Worm (Caenorhabditis elegans) whole organism, L1 larva: ENCODE measurements around the gene W09D6.1.

Source experiments
- C04F5.9 ChIP-seq: sonication (generic microtip); optimal IDR thresholded peaks from 2 replicates; lab custom pipeline; 2016; ENCODE audit warnings: missing genetic modification characterization, missing compliant biosample characterization
- C16A3.4 ChIP-seq: fragments of 150-350 bp; optimal IDR thresholded peaks from 2 replicates; lab custom pipeline; 2014; ENCODE audit warnings: missing biosample characterization, missing genetic modification characterization
- C34B4.2 ChIP-seq: sonication (generic microtip); optimal IDR thresholded peaks from 2 replicates; lab custom pipeline; 2017; ENCODE audit warnings: mild to moderate bottlenecking, missing genetic modification characterization, missing compliant biosample characterization
- F16B12.6 ChIP-seq: fragments of 150-350 bp; optimal IDR thresholded peaks from 2 replicates; lab custom pipeline; 2014; ENCODE audit warnings: missing biosample characterization, missing genetic modification characterization
- Y116A8C.19 ChIP-seq: sonication (generic microtip); optimal IDR thresholded peaks from 2 replicates; lab custom pipeline; 2016; ENCODE audit warnings: missing compliant biosample characterization, missing genetic modification characterization, borderline replicate concordance
- aly-2 ChIP-seq: fragments of 150-350 bp; optimal IDR thresholded peaks from 2 replicates; lab custom pipeline; 2014; ENCODE audit warnings: missing biosample characterization, missing genetic modification characterization
- ama-1 ChIP-seq: fragments of 150-350 bp; optimal IDR thresholded peaks from 2 replicates; lab custom pipeline; 2014
- ceh-63 ChIP-seq: fragments of 200-800 bp; sonication (Bioruptor generic); optimal IDR thresholded peaks from 2 replicates; lab custom pipeline; 2018; ENCODE audit warnings: mild to moderate bottlenecking, missing genetic modification characterization, missing compliant biosample characterization
- ceh-8 ChIP-seq: fragments of 200-800 bp; sonication (Bioruptor generic); optimal IDR thresholded peaks from 2 replicates; lab custom pipeline; 2018; ENCODE audit warnings: mild to moderate bottlenecking, missing genetic modification characterization, moderate library complexity, missing compliant biosample characterization
- ceh-82 ChIP-seq, 3 experiments: fragments of 150-350 bp in 1 of 3; sonication (generic microtip) in 2 of 3; optimal IDR thresholded peaks; 2 replicates each; lab custom pipeline; 2014 to 2017; ENCODE audit warnings: missing biosample characterization in 3 of 3, missing genetic modification characterization in 3 of 3
- ces-1 ChIP-seq: fragments of 150-350 bp; optimal IDR thresholded peaks from 2 replicates; lab custom pipeline; 2014; ENCODE audit warnings: missing biosample characterization, missing genetic modification reagents, missing genetic modification characterization
- dsc-1 ChIP-seq: sonication (generic microtip); optimal IDR thresholded peaks from 2 replicates; lab custom pipeline; 2016; ENCODE audit warnings: mild to moderate bottlenecking, missing genetic modification characterization, missing compliant biosample characterization
- efl-1 ChIP-seq, 4 experiments: fragments of 150-350 bp; optimal IDR thresholded peaks in 3 of 4; peaks in 1 of 4; 1 replicate in 1 of 4; 2 replicates in 3 of 4; lab custom pipeline; 2014; ENCODE audit warnings: missing biosample characterization in 2 of 4, missing genetic modification characterization in 2 of 4, missing genetic modification reagents in 2 of 4
- efl-3 ChIP-seq: fragments of 200-800 bp; sonication (Bioruptor generic); optimal IDR thresholded peaks from 2 replicates; lab custom pipeline; 2018; ENCODE audit warnings: mild to moderate bottlenecking, missing genetic modification characterization, missing compliant biosample characterization
- egl-27 ChIP-seq, 2 experiments: fragments of 150-350 bp in 1 of 2; sonication (generic microtip); optimal IDR thresholded peaks; 3 replicates each; lab custom pipeline; 2017 to 2018; ENCODE audit warnings: missing biosample characterization in 2 of 2, missing genetic modification characterization in 2 of 2, missing genetic modification reagents in 2 of 2
- ets-5 ChIP-seq: fragments of 200-800 bp; sonication (Bioruptor generic); IDR thresholded peaks from 2 replicates; pipeline ENCODE4 v1.3.6; 2022; ENCODE audit warnings: missing genetic modification characterization, missing compliant biosample characterization
- fkh-10 ChIP-seq: sonication (generic microtip); optimal IDR thresholded peaks from 2 replicates; lab custom pipeline; 2017; ENCODE audit warnings: missing biosample characterization, missing genetic modification reagents, missing genetic modification characterization
- fkh-8 ChIP-seq: sonication (generic microtip); optimal IDR thresholded peaks from 2 replicates; lab custom pipeline; 2016; ENCODE audit warnings: mild to moderate bottlenecking, missing genetic modification characterization, missing compliant biosample characterization
- fos-1 ChIP-seq: fragments of 150-350 bp; optimal IDR thresholded peaks from 2 replicates; lab custom pipeline; 2014; ENCODE audit warnings: missing biosample characterization, missing genetic modification characterization
- grh-1 ChIP-seq: fragments of 200-800 bp; sonication (Bioruptor generic); IDR thresholded peaks from 2 replicates; pipeline ENCODE4 v1.3.6; 2022; ENCODE audit warnings: missing genetic modification reagents, missing genetic modification characterization, missing compliant biosample characterization
- hlh-17 ChIP-seq: fragments of 200-800 bp; sonication (Bioruptor generic); optimal IDR thresholded peaks from 2 replicates; lab custom pipeline; 2018; ENCODE audit warnings: missing genetic modification characterization, mild to moderate bottlenecking, missing compliant biosample characterization, moderate library complexity, borderline replicate concordance
- hlh-4 ChIP-seq: sonication (generic microtip); optimal IDR thresholded peaks from 2 replicates; lab custom pipeline; 2016; ENCODE audit warnings: mild to moderate bottlenecking, missing genetic modification characterization, missing compliant biosample characterization
- hpl-2 ChIP-seq: fragments of 150-350 bp; optimal IDR thresholded peaks from 2 replicates; lab custom pipeline; 2014; ENCODE audit warnings: missing biosample characterization, missing genetic modification reagents, missing genetic modification characterization
- lin-39 ChIP-seq: fragments of 150-350 bp; optimal IDR thresholded peaks from 2 replicates; lab custom pipeline; 2014; ENCODE audit warnings: missing biosample characterization, missing genetic modification reagents, missing genetic modification characterization
- lir-3 ChIP-seq: sonication (generic microtip); optimal IDR thresholded peaks from 2 replicates; lab custom pipeline; 2016; ENCODE audit warnings: mild to moderate bottlenecking, missing genetic modification characterization, moderate library complexity, missing compliant biosample characterization; ENCODE audit not compliant: poor library complexity
- lsy-2 ChIP-seq, 2 experiments: fragments of 150-350 bp; optimal IDR thresholded peaks; 2 replicates each; lab custom pipeline; 2014; ENCODE audit warnings: missing biosample characterization in 2 of 2, missing genetic modification characterization in 2 of 2
- mab-9 ChIP-seq: fragments of 200-800 bp; sonication (Bioruptor generic); IDR thresholded peaks from 2 replicates; pipeline ENCODE4 v1.3.6; 2022; ENCODE audit warnings: missing genetic modification reagents, missing genetic modification characterization, missing compliant biosample characterization
- mef-2 ChIP-seq: fragments of 150-350 bp; optimal IDR thresholded peaks from 2 replicates; lab custom pipeline; 2014; ENCODE audit warnings: missing biosample characterization, missing genetic modification characterization
- mep-1 ChIP-seq: fragments of 150-350 bp; optimal IDR thresholded peaks from 2 replicates; lab custom pipeline; 2014; ENCODE audit warnings: missing biosample characterization, missing genetic modification characterization
- nhr-12 ChIP-seq: sonication (generic microtip); optimal IDR thresholded peaks from 2 replicates; lab custom pipeline; 2017; ENCODE audit warnings: missing biosample characterization, missing genetic modification characterization
- nhr-76 ChIP-seq: sonication (generic microtip); optimal IDR thresholded peaks from 2 replicates; lab custom pipeline; 2017; ENCODE audit warnings: missing biosample characterization, missing genetic modification characterization
- nhr-77 ChIP-seq: fragments of 150-350 bp; optimal IDR thresholded peaks from 2 replicates; lab custom pipeline; 2014; ENCODE audit warnings: missing biosample characterization, missing genetic modification characterization
- nhr-90 ChIP-seq: sonication (generic microtip); optimal IDR thresholded peaks from 2 replicates; lab custom pipeline; 2016; ENCODE audit warnings: mild to moderate bottlenecking, missing genetic modification characterization, missing compliant biosample characterization; ENCODE audit not compliant: poor library complexity
- pag-3 ChIP-seq: sonication (generic microtip); optimal IDR thresholded peaks from 2 replicates; lab custom pipeline; 2017; ENCODE audit warnings: missing genetic modification characterization, mild to moderate bottlenecking, missing compliant biosample characterization, antibody characterized with exemption, borderline replicate concordance; ENCODE audit not compliant: insufficient read depth
- pqm-1 ChIP-seq: sonication (generic microtip); optimal IDR thresholded peaks from 3 replicates; lab custom pipeline; 2017; ENCODE audit warnings: missing biosample characterization, missing genetic modification characterization
- rnt-1 ChIP-seq: sonication (generic microtip); optimal IDR thresholded peaks from 2 replicates; lab custom pipeline; 2016; ENCODE audit warnings: mild to moderate bottlenecking, missing genetic modification characterization, moderate library complexity, missing compliant biosample characterization
- skn-1 ChIP-seq: fragments of 150-350 bp; optimal IDR thresholded peaks from 2 replicates; lab custom pipeline; 2014; ENCODE audit warnings: missing biosample characterization, missing genetic modification characterization
- snu-23 ChIP-seq: sonication (generic microtip); optimal IDR thresholded peaks from 2 replicates; lab custom pipeline; 2016; ENCODE audit warnings: missing genetic modification characterization, missing compliant biosample characterization
- sptf-1 ChIP-seq: fragments of 150-350 bp; optimal IDR thresholded peaks from 2 replicates; lab custom pipeline; 2014; ENCODE audit warnings: missing biosample characterization, missing genetic modification characterization
- sup-37 ChIP-seq: fragments of 200-800 bp; sonication (Bioruptor generic); optimal IDR thresholded peaks from 2 replicates; lab custom pipeline; 2018; ENCODE audit warnings: mild to moderate bottlenecking, missing genetic modification characterization, missing compliant biosample characterization
- unc-30 ChIP-seq: sonication (generic microtip); optimal IDR thresholded peaks from 2 replicates; lab custom pipeline; 2017; ENCODE audit warnings: missing biosample characterization, missing genetic modification characterization
- unc-98 ChIP-seq: fragments of 200-800 bp; sonication (Bioruptor generic); IDR thresholded peaks from 2 replicates; pipeline ENCODE4 v1.3.6; 2022; ENCODE audit warnings: missing genetic modification characterization, missing compliant biosample characterization
- xbp-1 ChIP-seq: sonication (generic microtip); optimal IDR thresholded peaks from 2 replicates; lab custom pipeline; 2016; ENCODE audit warnings: missing genetic modification characterization, missing compliant biosample characterization
- zip-4 ChIP-seq: fragments of 200-800 bp; sonication (Bioruptor generic); optimal IDR thresholded peaks from 2 replicates; lab custom pipeline; 2018; ENCODE audit warnings: mild to moderate bottlenecking, missing genetic modification characterization, moderate library complexity, missing compliant biosample characterization
- ztf-11 ChIP-seq, 2 experiments: sonication (generic microtip); optimal IDR thresholded peaks; 2 replicates each; lab custom pipeline; 2016 to 2017; ENCODE audit warnings: missing genetic modification characterization in 2 of 2, missing biosample characterization in 1 of 2, missing compliant biosample characterization in 1 of 2
- ztf-4 ChIP-seq: fragments of 150-350 bp; optimal IDR thresholded peaks from 2 replicates; lab custom pipeline; 2014; ENCODE audit warnings: missing biosample characterization, missing genetic modification characterization

W09D6.1 gene

DNA sequence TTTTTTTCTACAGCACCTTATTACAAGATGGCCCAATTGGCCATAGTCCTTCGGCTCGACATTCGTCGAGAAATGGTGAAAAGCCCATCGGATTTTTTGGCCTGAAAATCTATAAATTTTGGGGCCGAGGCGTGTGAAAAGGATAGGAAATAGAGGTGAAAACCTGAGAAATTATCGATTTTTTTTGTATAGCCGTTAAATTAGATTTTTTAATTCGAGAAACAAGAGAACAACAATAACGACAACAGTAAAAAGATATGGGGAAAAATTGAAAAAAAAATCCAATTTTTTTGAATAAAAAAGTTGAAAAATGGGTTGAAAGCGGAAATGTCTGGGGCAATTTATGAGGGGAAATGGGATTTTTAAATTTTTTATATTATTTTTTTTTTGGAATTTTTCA lies 31.2 kb downstream of the W09D6.1 start, which contains the start of gene hmt-1 (continued):
- no peak for TF ChIP-seq fkh-8 (tag; lab: Kevin White, UChicago)
- no peak for TF ChIP-seq ceh-82 (tag; optimal IDR thresholded peaks at IDR 0.05; lab: Kevin White, UChicago)
- TF ChIP-seq unc-98: no peak
- TF ChIP-seq Y116A8C.19 (tag; lab: Kevin White, UChicago): no peak
- TF ChIP-seq sup-37 (GFP tag; lab: Kevin White, UChicago): no peak
- TF ChIP-seq, all 84 proteins: peak for 0

DNA sequence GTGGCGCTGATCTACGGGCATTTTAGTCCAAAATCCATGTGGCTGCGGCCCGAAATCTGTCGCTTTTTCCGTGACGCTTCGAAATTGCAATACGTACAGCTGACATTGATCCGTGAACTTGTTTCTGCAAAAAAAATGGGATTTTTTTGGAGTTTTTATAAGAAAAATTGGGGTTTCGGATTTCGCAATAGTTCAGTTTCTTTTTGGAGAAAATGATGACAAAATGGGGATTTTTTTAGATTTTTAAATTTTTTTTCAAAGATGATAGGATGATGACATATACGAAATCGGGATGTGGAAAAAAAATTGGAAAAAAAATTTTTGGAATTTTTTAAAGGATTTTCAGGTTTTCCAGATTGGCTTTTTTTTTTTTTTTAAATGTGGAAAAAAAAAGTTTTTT lies 32.6 kb downstream of the W09D6.1 start:
- TF ChIP-seq nhr-76 (tag; lab: Kevin White, UChicago) (no peak), zip-4 (GFP tag; lab: Kevin White, UChicago) (peak; percentile 14), skn-1 (tag; lab: Kevin White, UChicago) (peak; percentile 66)
- TF ChIP-seq, all 84 proteins: peak for 2

DNA sequence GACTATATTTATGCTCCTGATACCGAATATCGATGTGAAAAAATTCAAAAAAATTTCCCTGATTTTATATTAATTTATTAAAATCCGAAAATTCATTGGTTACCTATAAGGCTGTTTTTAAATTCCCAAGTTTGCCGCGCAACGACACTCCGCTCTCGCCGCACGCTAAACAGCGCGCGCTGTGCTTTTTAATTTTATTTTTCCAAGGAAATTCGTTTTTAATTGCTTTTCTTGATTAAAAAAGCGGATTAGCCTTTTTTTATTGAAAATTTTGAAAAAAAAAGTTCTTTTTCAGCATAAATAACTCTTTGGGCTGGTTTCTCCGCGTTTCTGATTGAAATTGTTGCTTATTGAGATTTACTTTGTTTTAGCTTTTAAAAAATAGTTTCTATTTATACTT lies 38.7 kb downstream of the W09D6.1 start:
- TF ChIP-seq egl-27 (tag; optimal IDR thresholded peaks at IDR 0.05; lab: Kevin White, UChicago) (no peak), efl-1 (optimal IDR thresholded peaks at IDR 0.05; lab: Kevin White, UChicago) (peak in 1 of 2 experiments; percentile 72), efl-1 (GFP tag; optimal IDR thresholded peaks at IDR 0.05 in 1 of 2; lab: Kevin White, UChicago) (no peak)

DNA sequence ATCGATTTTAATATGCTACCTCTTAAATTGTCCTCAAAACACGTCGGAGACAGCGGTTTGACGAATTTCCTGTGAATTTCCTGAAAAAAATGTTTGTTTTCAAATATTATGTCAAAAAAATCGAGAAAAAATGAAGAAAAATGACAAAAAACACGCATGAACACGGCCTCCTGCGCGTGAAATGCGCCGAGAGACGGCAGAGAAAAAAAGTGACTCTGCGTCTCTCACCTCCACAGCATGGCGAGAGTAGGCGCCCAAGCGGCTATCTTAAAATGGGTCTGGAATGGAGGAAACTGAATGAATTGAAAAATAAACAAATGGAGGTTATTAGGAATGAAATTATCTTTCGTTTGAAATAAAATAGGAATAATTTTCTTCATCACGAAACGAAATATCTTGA lies 42.1 kb downstream of the W09D6.1 start:
- peak; percentile 68 for TF ChIP-seq mab-9 (GFP tag; lab: Robert Waterston, UW)
- peak; percentile 86 for TF ChIP-seq snu-23 (GFP tag; lab: Kevin White, UChicago)
- peak; percentile 49 for TF ChIP-seq fkh-10 (GFP tag; lab: Kevin White, UChicago)
- TF ChIP-seq pqm-1 (tag; lab: Kevin White, UChicago): no peak
- TF ChIP-seq dsc-1 (tag; lab: Kevin White, UChicago): peak; percentile 82
- TF ChIP-seq hlh-4: no peak
- TF ChIP-seq lin-39 (tag; lab: Kevin White, UChicago): peak; percentile 57
- TF ChIP-seq efl-3 (GFP tag; lab: Kevin White, UChicago): peak; percentile 65
- no peak for TF ChIP-seq ceh-63 (GFP tag; lab: Kevin White, UChicago)
- peak; percentile 69 for TF ChIP-seq C04F5.9 (tag; lab: Kevin White, UChicago)
- peak; percentile 73 for TF ChIP-seq lir-3 (tag; lab: Kevin White, UChicago)
- TF ChIP-seq ztf-11 (tag; optimal IDR thresholded peaks at IDR 0.05; lab: Kevin White, UChicago): peak in 1 of 2 experiments; percentile 67
- TF ChIP-seq egl-27 (tag; optimal IDR thresholded peaks at IDR 0.05; lab: Kevin White, UChicago): no peak
- TF ChIP-seq pag-3 (tag; lab: Kevin White, UChicago): no peak
- TF ChIP-seq nhr-77 (tag; lab: Kevin White, UChicago): peak; percentile 44
- TF ChIP-seq mep-1 (tag; lab: Kevin White, UChicago): peak; percentile 72
- no peak for TF ChIP-seq C34B4.2 (tag; lab: Kevin White, UChicago)
- TF ChIP-seq rnt-1 (tag; lab: Kevin White, UChicago): peak; percentile 96
- peak; percentile 79 for TF ChIP-seq unc-98
- TF ChIP-seq ces-1 (GFP tag; lab: Kevin White, UChicago): no peak
- TF ChIP-seq ama-1 (lab: Kevin White, UChicago): no peak
- TF ChIP-seq C16A3.4 (tag; lab: Kevin White, UChicago): peak; percentile 29
- no peak for TF ChIP-seq aly-2 (tag; lab: Kevin White, UChicago)
- TF ChIP-seq mef-2 (tag; lab: Kevin White, UChicago): no peak
- TF ChIP-seq skn-1 (tag; lab: Kevin White, UChicago): peak; percentile 55
- no peak for TF ChIP-seq ztf-4
- peak; percentile 78 for TF ChIP-seq nhr-90 (tag; lab: Kevin White, UChicago)
- no peak for TF ChIP-seq fos-1
- TF ChIP-seq sptf-1 (tag; lab: Kevin White, UChicago): no peak
- TF ChIP-seq F16B12.6 (tag; lab: Kevin White, UChicago): peak; percentile 59
- peak; percentile 62 for TF ChIP-seq ceh-8 (GFP tag; lab: Kevin White, UChicago)
- no peak for TF ChIP-seq ets-5 (GFP tag; lab: Robert Waterston, UW)
- TF ChIP-seq lsy-2 (tag; optimal IDR thresholded peaks at IDR 0.05; lab: Kevin White, UChicago): peak; percentile 61 to 74
- TF ChIP-seq grh-1 (GFP tag; lab: Robert Waterston, UW): peak; percentile 80
- no peak for TF ChIP-seq nhr-12 (tag; lab: Kevin White, UChicago)
- no peak for TF ChIP-seq hlh-17
- no peak for TF ChIP-seq unc-30
- TF ChIP-seq zip-4 (GFP tag; lab: Kevin White, UChicago): peak; percentile 46
- peak; percentile 75 for TF ChIP-seq xbp-1 (tag; lab: Kevin White, UChicago)
- no peak for TF ChIP-seq hpl-2 (GFP tag; lab: Kevin White, UChicago)
